Fruit fly (Drosophila melanogaster): ENCODE measurements around the gene Gba1b.

- no peak for TF ChIP-seq psq (optimal IDR thresholded peaks at IDR 0.05)
- no peak for TF ChIP-seq pan (optimal IDR thresholded peaks at IDR 0.05)
- no peak for TF ChIP-seq Dll (optimal IDR thresholded peaks at IDR 0.05)
- no peak for TF ChIP-seq CG8478 (optimal IDR thresholded peaks at IDR 0.05)
Measured at dm6 chr3R:23655501-23655900, 49.1 kb upstream of the Gba1b start.
